Worm (Caenorhabditis elegans) whole organism, early embryonic: ENCODE data around the gene nhr-283.

Experiments
- B0310.2 ChIP-seq: sonication (generic microtip); optimal IDR thresholded peaks from 2 replicates; lab custom pipeline; 2016; ENCODE audit warnings: mild to moderate bottlenecking, missing genetic modification characterization, missing compliant biosample characterization
- F13C5.2 ChIP-seq: sonication (generic microtip); optimal IDR thresholded peaks from 2 replicates; lab custom pipeline; 2017; ENCODE audit warnings: mild to moderate bottlenecking, missing genetic modification characterization, inconsistent platforms, missing compliant biosample characterization
- ama-1 ChIP-seq: fragments of 150-350 bp; optimal IDR thresholded peaks from 2 replicates; lab custom pipeline; 2014
- ceh-13 ChIP-seq: fragments of 200-800 bp; sonication (Bioruptor generic); optimal IDR thresholded peaks from 2 replicates; lab custom pipeline; 2018; ENCODE audit warnings: mild to moderate bottlenecking, missing genetic modification characterization, missing compliant biosample characterization
- ets-7 ChIP-seq: sonication (generic microtip); optimal IDR thresholded peaks from 2 replicates; lab custom pipeline; 2016; ENCODE audit warnings: missing genotype, missing genetic modification characterization, missing compliant biosample characterization
- flt-1 ChIP-seq: fragments of 200-800 bp; sonication (Bioruptor generic); IDR thresholded peaks from 2 replicates; pipeline ENCODE4 v1.3.6; 2022; ENCODE audit warnings: missing genetic modification characterization, missing compliant biosample characterization
- pes-1 ChIP-seq: fragments of 200-800 bp; sonication (Bioruptor generic); IDR thresholded peaks from 2 replicates; pipeline ENCODE4 v1.3.6; 2022; ENCODE audit warnings: missing genetic modification reagents, missing genetic modification characterization, missing compliant biosample characterization
- scrt-1 ChIP-seq: fragments of 200-800 bp; sonication (Bioruptor generic); IDR thresholded peaks from 2 replicates; pipeline ENCODE4 v1.3.6; 2022; ENCODE audit warnings: missing genetic modification characterization, missing compliant biosample characterization
- tra-4 ChIP-seq: sonication (generic microtip); optimal IDR thresholded peaks from 2 replicates; lab custom pipeline; 2017; ENCODE audit warnings: missing genetic modification characterization, missing compliant biosample characterization

- no peak for TF ChIP-seq ceh-13 (GFP tag; lab: Kevin White, UChicago)
- no peak for TF ChIP-seq tra-4
- TF ChIP-seq F13C5.2, result no peak
- no peak for TF ChIP-seq ets-7 (tag; lab: Kevin White, UChicago)
- no peak for TF ChIP-seq ama-1 (lab: Kevin White, UChicago)
- TF ChIP-seq B0310.2 (tag; lab: Kevin White, UChicago), result no peak
- TF ChIP-seq scrt-1 (GFP tag; lab: Robert Waterston, UW), result no peak
- no peak for TF ChIP-seq flt-1 (GFP tag; lab: Robert Waterston, UW)
- no peak for TF ChIP-seq pes-1 (GFP tag; lab: Robert Waterston, UW)
Observed at ce11 chrV:15817746-15818145, 41.2 kb upstream of the nhr-283 start, which contains the start of gene abf-3.
